Fruit fly (Drosophila melanogaster) whole organism, embryonic: Measurements from ENCODE around the gene Pex1.

Experiments
- CG11247 ChIP-seq: fragments of 200-800 bp; sonication (Bioruptor generic); IDR thresholded peaks from 2 replicates; pipeline ENCODE4 v1.3.6; 2022; ENCODE audit warnings: missing biosample characterization, missing genetic modification characterization
- CG12219 ChIP-seq: fragments of 200-800 bp; sonication (Bioruptor generic); optimal IDR thresholded peaks from 3 replicates; lab custom pipeline; 2018; ENCODE audit warnings: missing biosample characterization, mild to moderate bottlenecking, missing genetic modification characterization
- CG14710 ChIP-seq: fragments of 200-800 bp; sonication (Bioruptor generic); optimal IDR thresholded peaks from 3 replicates; lab custom pipeline; 2019; ENCODE audit warnings: missing biosample characterization, mild to moderate bottlenecking, missing genetic modification characterization, moderate library complexity
- CG15601 ChIP-seq: fragments of 200-800 bp; sonication (Bioruptor generic); optimal IDR thresholded peaks from 3 replicates; lab custom pipeline; 2019; ENCODE audit warnings: missing biosample characterization, mild to moderate bottlenecking, missing genetic modification characterization, moderate library complexity
- CG16863 ChIP-seq: fragments of 200-800 bp; sonication (Bioruptor generic); optimal IDR thresholded peaks from 3 replicates; lab custom pipeline; 2016; ENCODE audit warnings: missing biosample characterization, missing genetic modification characterization
- CG18599 ChIP-seq: fragments of 200-800 bp; sonication (Bioruptor generic); optimal IDR thresholded peaks from 3 replicates; lab custom pipeline; 2017; ENCODE audit warnings: missing biosample characterization, missing genetic modification characterization, mild to moderate bottlenecking, moderate library complexity, missing genetic modification reagents
- CG2712 ChIP-seq: fragments of 200-800 bp; optimal IDR thresholded peaks from 3 replicates; lab custom pipeline; 2019; ENCODE audit warnings: missing biosample characterization, mild to moderate bottlenecking, missing genetic modification characterization, moderate library complexity
- CG30403 ChIP-seq: fragments of 200-800 bp; sonication (Bioruptor generic); optimal IDR thresholded peaks from 3 replicates; lab custom pipeline; 2016; ENCODE audit warnings: missing biosample characterization, missing genetic modification characterization
- CG31441 ChIP-seq: fragments of 200-800 bp; sonication (Bioruptor generic); IDR thresholded peaks from 2 replicates; pipeline ENCODE4 v1.3.6; 2022; ENCODE audit warnings: missing biosample characterization, missing genetic modification characterization
- CG4617 ChIP-seq: fragments of 200-800 bp; sonication (Bioruptor generic); optimal IDR thresholded peaks from 3 replicates; lab custom pipeline; 2016; ENCODE audit warnings: missing biosample characterization, missing genetic modification characterization, borderline replicate concordance
- CG7556 ChIP-seq: fragments of 200-800 bp; sonication (Bioruptor generic); optimal IDR thresholded peaks from 2 replicates; lab custom pipeline; 2017; ENCODE audit warnings: missing biosample characterization, mild to moderate bottlenecking, missing genetic modification characterization
- CG7786 ChIP-seq: fragments of 200-800 bp; sonication (Bioruptor generic); optimal IDR thresholded peaks from 2 replicates; lab custom pipeline; 2016; ENCODE audit warnings: missing biosample characterization, missing genetic modification characterization
- CG8290 ChIP-seq, 3 experiments: fragments of 200-800 bp; sonication (Bioruptor generic); optimal IDR thresholded peaks; 2 replicates each; lab custom pipeline; 2016 to 2019; ENCODE audit warnings: missing biosample characterization in 3 of 3, missing genetic modification characterization in 3 of 3, mild to moderate bottlenecking in 2 of 3, moderate library complexity in 1 of 3
- CG8388 ChIP-seq: fragments of 200-800 bp; sonication (Bioruptor generic); optimal IDR thresholded peaks from 2 replicates; lab custom pipeline; 2019; ENCODE audit warnings: missing biosample characterization, mild to moderate bottlenecking, missing genetic modification characterization, moderate library complexity
- CoRest ChIP-seq: fragments of 200-800 bp; sonication (Bioruptor generic); optimal IDR thresholded peaks from 3 replicates; lab custom pipeline; 2018; ENCODE audit warnings: missing biosample characterization, mild to moderate bottlenecking, missing genetic modification characterization, moderate library complexity
- D ChIP-seq, 2 experiments: fragments of 200-800 bp in 1 of 2; fragments of >200 bp in 1 of 2; sonication (Bioruptor generic) in 1 of 2; optimal IDR thresholded peaks; 2 replicates in 1 of 2; 3 replicates in 1 of 2; lab custom pipeline; 2017; ENCODE audit warnings: mild to moderate bottlenecking in 1 of 2, missing biosample characterization in 1 of 2, missing genetic modification characterization in 1 of 2, missing genetic modification reagents in 1 of 2
- Doc2 ChIP-seq: fragments of 200-800 bp; sonication (Bioruptor generic); IDR thresholded peaks from 2 replicates; pipeline ENCODE4 v1.3.6; 2022; ENCODE audit warnings: missing biosample characterization, missing genetic modification characterization
- GATAe ChIP-seq: fragments of 200-800 bp; sonication (Bioruptor generic); conservative IDR thresholded peaks from 2 replicates; pipeline ENCODE4 v1.3.6; 2022; ENCODE audit warnings: missing biosample characterization, missing genetic modification characterization
- HLH54F ChIP-seq: fragments of 200-800 bp; sonication (Bioruptor generic); optimal IDR thresholded peaks from 3 replicates; lab custom pipeline; 2016; ENCODE audit warnings: missing biosample characterization, missing genetic modification characterization
- Hr3 ChIP-seq: fragments of 200-800 bp; sonication (Bioruptor generic); optimal IDR thresholded peaks from 3 replicates; lab custom pipeline; 2016; ENCODE audit warnings: missing biosample characterization, missing genetic modification characterization
- Hsf ChIP-seq: fragments of 200-800 bp; sonication (Bioruptor generic); optimal IDR thresholded peaks from 3 replicates; lab custom pipeline; 2016; ENCODE audit warnings: missing biosample characterization, missing genetic modification characterization
- Oli ChIP-seq: fragments of 200-800 bp; sonication (Bioruptor generic); optimal IDR thresholded peaks from 2 replicates; lab custom pipeline; 2018; ENCODE audit warnings: missing biosample characterization, mild to moderate bottlenecking, missing genetic modification characterization, moderate library complexity
- PHDP ChIP-seq: fragments of 200-800 bp; sonication (Bioruptor generic); optimal IDR thresholded peaks from 3 replicates; lab custom pipeline; 2018; ENCODE audit warnings: missing biosample characterization, mild to moderate bottlenecking, missing genetic modification characterization, moderate library complexity
- Pdp1 ChIP-seq, 2 experiments: fragments of 200-800 bp; sonication (Bioruptor generic); optimal IDR thresholded peaks; 3 replicates each; lab custom pipeline; 2016; ENCODE audit warnings: missing biosample characterization in 2 of 2, missing genetic modification characterization in 2 of 2, mild to moderate bottlenecking in 1 of 2, moderate library complexity in 1 of 2
- Side ChIP-seq: fragments of 200-800 bp; sonication (Bioruptor generic); optimal IDR thresholded peaks from 2 replicates; lab custom pipeline; 2016; ENCODE audit warnings: missing biosample characterization, missing genetic modification characterization
- Sox102F ChIP-seq: fragments of 200-800 bp; sonication (Bioruptor generic); optimal IDR thresholded peaks from 2 replicates; lab custom pipeline; 2018; ENCODE audit warnings: missing biosample characterization, mild to moderate bottlenecking, missing genetic modification characterization, moderate library complexity
- Xrp1 ChIP-seq: fragments of 200-800 bp; sonication (Bioruptor generic); IDR thresholded peaks from 2 replicates; pipeline ENCODE4 v1.3.6; 2022; ENCODE audit warnings: missing biosample characterization, missing genetic modification characterization
- al ChIP-seq: fragments of 200-800 bp; sonication (Bioruptor generic); IDR thresholded peaks from 2 replicates; pipeline ENCODE4 v1.3.6; 2022; ENCODE audit warnings: missing biosample characterization, missing genetic modification characterization
- az2 ChIP-seq: fragments of 200-800 bp; sonication (Bioruptor generic); optimal IDR thresholded peaks from 3 replicates; lab custom pipeline; 2016; ENCODE audit warnings: missing biosample characterization, missing genetic modification characterization
- bsh ChIP-seq, 2 experiments: fragments of 200-800 bp; sonication (Bioruptor generic); optimal IDR thresholded peaks; 2 replicates each; lab custom pipeline; 2017 to 2018; ENCODE audit warnings: mild to moderate bottlenecking in 2 of 2, missing biosample characterization in 2 of 2, missing genetic modification characterization in 2 of 2, moderate library complexity in 1 of 2
- ci ChIP-seq: fragments of 200-800 bp; sonication (Bioruptor generic); IDR thresholded peaks from 3 replicates; pipeline ENCODE4 v1.3.6; 2022; ENCODE audit warnings: missing biosample characterization, missing genetic modification characterization
- crp ChIP-seq, 2 experiments: fragments of 200-800 bp; sonication (Bioruptor generic); optimal IDR thresholded peaks; 2 replicates in 1 of 2; 3 replicates in 1 of 2; lab custom pipeline; 2017; ENCODE audit warnings: missing biosample characterization in 2 of 2, missing genetic modification characterization in 2 of 2, mild to moderate bottlenecking in 1 of 2, moderate library complexity in 1 of 2
- dmrt11E ChIP-seq: fragments of 200-800 bp; sonication (Bioruptor generic); optimal IDR thresholded peaks from 3 replicates; lab custom pipeline; 2018; ENCODE audit warnings: missing biosample characterization, mild to moderate bottlenecking, missing genetic modification characterization, moderate library complexity
- fd96Cb ChIP-seq: fragments of 200-800 bp; sonication (Bioruptor generic); optimal IDR thresholded peaks from 2 replicates; lab custom pipeline; 2018; ENCODE audit warnings: missing biosample characterization, mild to moderate bottlenecking, missing genetic modification characterization, moderate library complexity
- gem ChIP-seq: fragments of 200-800 bp; sonication (Bioruptor generic); optimal IDR thresholded peaks from 2 replicates; lab custom pipeline; 2019; ENCODE audit warnings: missing biosample characterization, mild to moderate bottlenecking, missing genetic modification characterization, moderate library complexity
- lola ChIP-seq, 3 experiments: fragments of >200 bp in 2 of 3; fragments of 200-800 bp in 1 of 3; sonication (Bioruptor generic) in 1 of 3; optimal IDR thresholded peaks; 2 replicates each; lab custom pipeline; 2017 to 2019; ENCODE audit warnings: missing biosample characterization in 3 of 3, missing genetic modification characterization in 3 of 3, mild to moderate bottlenecking in 1 of 3, moderate library complexity in 1 of 3
- nerfin-1 ChIP-seq: fragments of 200-800 bp; sonication (Bioruptor generic); optimal IDR thresholded peaks from 3 replicates; lab custom pipeline; 2019; ENCODE audit warnings: missing biosample characterization, mild to moderate bottlenecking, missing genetic modification characterization, moderate library complexity
- otp ChIP-seq: fragments of 200-800 bp; sonication (Bioruptor generic); IDR thresholded peaks from 3 replicates; pipeline ENCODE4, ENCODE4 v1.3.6; 2022; ENCODE audit warnings: missing biosample characterization, missing genetic modification characterization
- row ChIP-seq: fragments of 200-800 bp; sonication (Bioruptor generic); IDR thresholded peaks from 3 replicates; pipeline ENCODE4 v1.3.6; 2022; ENCODE audit warnings: missing biosample characterization, missing genetic modification characterization
- sc ChIP-seq, 3 experiments: fragments of >200 bp in 2 of 3; fragments of 200-800 bp in 1 of 3; sonication (Bioruptor generic) in 1 of 3; optimal IDR thresholded peaks; 2 replicates in 2 of 3; 3 replicates in 1 of 3; lab custom pipeline; 2017; ENCODE audit warnings: mild to moderate bottlenecking in 1 of 3, missing biosample characterization in 1 of 3, missing genetic modification characterization in 1 of 3, missing genetic modification reagents in 1 of 3
- sens ChIP-seq: fragments of 200-800 bp; sonication (Bioruptor generic); peaks from one replicate; lab custom pipeline; 2016; ENCODE audit warnings: missing biosample characterization, missing genetic modification characterization
- sens-2 ChIP-seq: fragments of 200-800 bp; sonication (Bioruptor generic); IDR thresholded peaks from 2 replicates; pipeline ENCODE4 v1.3.6; 2022; ENCODE audit warnings: missing biosample characterization, missing genetic modification characterization
- sisA ChIP-seq: fragments of 200-800 bp; sonication (Bioruptor generic); IDR thresholded peaks from 2 replicates; pipeline ENCODE4 v1.3.6; 2022; ENCODE audit warnings: missing biosample characterization, missing genetic modification characterization
- trh ChIP-seq: fragments of 200-800 bp; sonication (Bioruptor generic); optimal IDR thresholded peaks from 2 replicates; lab custom pipeline; 2016; ENCODE audit warnings: missing biosample characterization, missing genetic modification characterization
- ttk ChIP-seq: fragments of 200-800 bp; sonication (Bioruptor generic); IDR thresholded peaks from 2 replicates; pipeline ENCODE4 v2.1.2; 2022; ENCODE audit warnings: missing biosample characterization, missing genetic modification characterization
- zf30C ChIP-seq: fragments of 200-800 bp; sonication (Bioruptor generic); optimal IDR thresholded peaks from 3 replicates; lab custom pipeline; 2018; ENCODE audit warnings: missing biosample characterization, mild to moderate bottlenecking, missing genetic modification characterization

Gene Pex1

dm6 chr3L:14101421-14102130, 29.9 kb downstream of the Pex1 start:
- TF ChIP-seq Side (GFP tag; lab: Kevin White, UChicago) (no peak), Xrp1 (GFP tag; lab: Robert Waterston, UW) (peak; percentile 22; the same call in 1 of the 2 replicates), CG31441 (GFP tag; lab: Robert Waterston, UW) (no peak; the same call in 1 of the 2 replicates), CG8388 (peak; percentile 23), CG16863 (GFP tag; lab: Kevin White, UChicago) (peak; percentile 16), dmrt11E (tag; lab: Kevin White, UChicago) (peak; percentile 46), nerfin-1 (tag; lab: Kevin White, UChicago) (peak; percentile 6), Hr3 (GFP tag; lab: Kevin White, UChicago) (peak; percentile 9), CG14710 (peak; percentile 8), HLH54F (GFP tag; lab: Kevin White, UChicago) (no peak), Hsf (GFP tag; lab: Kevin White, UChicago) (peak; percentile 10), row (GFP tag; lab: Robert Waterston, UW) (peak; percentile 59; the same call in 2 of the 3 replicates), CG7786 (GFP tag; lab: Kevin White, UChicago) (peak; percentile 12), fd96Cb (tag; lab: Kevin White, UChicago) (peak; percentile 28), PHDP (tag; lab: Kevin White, UChicago) (peak; percentile 32), zf30C (GFP tag; lab: Kevin White, UChicago) (no peak), otp (0 out of 3 replicates have a peak, but pooled peaks have one; percentile 12), Sox102F (GFP tag; lab: Kevin White, UChicago) (peak; percentile 38), az2 (peak; percentile 34), lola (GFP tag; optimal IDR thresholded peaks at IDR 0.05; lab: Kevin White, UChicago) (peak in 1 of 3 experiments; percentile 51), CG12219 (GFP tag; lab: Kevin White, UChicago) (peak; percentile 17), ci (peak; percentile 48; the same call in 1 of the 3 replicates), sens-2 (GFP tag; lab: Robert Waterston, UW) (no peak), GATAe (no peak), Pdp1 (GFP tag; optimal IDR thresholded peaks at IDR 0.05; lab: Kevin White, UChicago) (no peak), CoRest (tag; lab: Kevin White, UChicago) (peak; percentile 7), trh (no peak), sens (GFP tag; lab: Kevin White, UChicago) (peak; percentile 74), al (GFP tag; lab: Robert Waterston, UW) (no peak), D (optimal IDR thresholded peaks at IDR 0.05; lab: Kevin White, UChicago) (no peak), D (GFP tag; optimal IDR thresholded peaks at IDR 0.05; lab: Kevin White, UChicago) (peak; percentile 23), CG15601 (tag; lab: Kevin White, UChicago) (peak; percentile 31), CG7556 (peak; percentile 10), sc (optimal IDR thresholded peaks at IDR 0.05; lab: Kevin White, UChicago) (no peak), sc (GFP tag; optimal IDR thresholded peaks at IDR 0.05; lab: Kevin White, UChicago) (peak; percentile 23), CG4617 (GFP tag; lab: Kevin White, UChicago) (no peak), ttk (GFP tag; lab: Robert Waterston, UW) (peak; percentile 20; the same call in 1 of the 2 replicates), gem (tag; lab: Kevin White, UChicago) (peak; percentile 55), sisA (GFP tag; lab: Robert Waterston, UW) (0 out of 2 replicates have a peak, but pooled peaks have one; percentile 29), CG2712 (tag; lab: Kevin White, UChicago) (peak; percentile 35), Doc2 (GFP tag; lab: Robert Waterston, UW) (no peak), Oli (tag; lab: Kevin White, UChicago) (peak; percentile 30), CG30403 (peak; percentile 6), CG8290 (GFP tag; optimal IDR thresholded peaks at IDR 0.05; lab: Kevin White, UChicago) (no peak), CG8290 (tag; optimal IDR thresholded peaks at IDR 0.05; lab: Kevin White, UChicago) (no peak), bsh (GFP tag; optimal IDR thresholded peaks at IDR 0.05; lab: Kevin White, UChicago) (peak in 1 of 2 experiments; percentile 64), CG18599 (GFP tag; lab: Kevin White, UChicago) (peak; percentile 28), crp (GFP tag; optimal IDR thresholded peaks at IDR 0.05; lab: Kevin White, UChicago) (no peak), CG11247 (no peak)
